Worm (Caenorhabditis elegans): ENCODE results near the gene str-130.

- TF ChIP-seq nhr-10 (tag; optimal IDR thresholded peaks at IDR 0.05) (no peak), blmp-1 (tag; optimal IDR thresholded peaks at IDR 0.05; ENCODE audit: insufficient read depth) (peak; percentile 71), ama-1 (optimal IDR thresholded peaks at IDR 0.05) (no peak), nhr-237 (tag; optimal IDR thresholded peaks at IDR 0.05) (no peak), elt-3 (tag; optimal IDR thresholded peaks at IDR 0.05) (no peak)
Observed at ce11 chrV:8073162-8073561, 17.3 kb downstream of the str-130 start.
